Worm (Caenorhabditis elegans) whole organism, L3 larva: ENCODE data around the gene Y43F8B.22.
A peak's percentile ranks its signal among the peaks of the same experiment; 100 is the strongest.

Source experiments
- R02D3.7 ChIP-seq: fragments of 150-350 bp; optimal IDR thresholded peaks from 2 replicates; lab custom pipeline; 2014; ENCODE audit warnings: missing biosample characterization, missing genetic modification characterization
- ZK546.5 ChIP-seq: sonication (generic microtip); optimal IDR thresholded peaks from 2 replicates; lab custom pipeline; 2017; ENCODE audit warnings: missing biosample characterization, missing genetic modification characterization
- aly-2 ChIP-seq: fragments of 150-350 bp; optimal IDR thresholded peaks from 2 replicates; lab custom pipeline; 2014; ENCODE audit warnings: missing biosample characterization, missing genetic modification characterization
- ama-1 ChIP-seq: fragments of 150-350 bp; optimal IDR thresholded peaks from 2 replicates; lab custom pipeline; 2018
- ceh-16 ChIP-seq: sonication (generic microtip); optimal IDR thresholded peaks from 2 replicates; lab custom pipeline; 2017; ENCODE audit warnings: missing biosample characterization, missing genetic modification characterization
- ceh-28 ChIP-seq: fragments of 150-350 bp; optimal IDR thresholded peaks from 2 replicates; lab custom pipeline; 2014; ENCODE audit warnings: missing biosample characterization, missing genetic modification reagents, missing genetic modification characterization
- ceh-9 ChIP-seq: sonication (generic microtip); optimal IDR thresholded peaks from 2 replicates; lab custom pipeline; 2018; ENCODE audit warnings: missing biosample characterization, missing genetic modification characterization
- egl-27 ChIP-seq: sonication (generic microtip); optimal IDR thresholded peaks from 4 replicates; lab custom pipeline; 2017; ENCODE audit warnings: missing biosample characterization, missing genetic modification reagents, missing genetic modification characterization
- egl-5 ChIP-seq: fragments of 150-350 bp; optimal IDR thresholded peaks from 2 replicates; lab custom pipeline; 2017; ENCODE audit warnings: missing biosample characterization, missing genetic modification reagents, missing genetic modification characterization, inconsistent platforms
- elt-2 ChIP-seq: sonication (generic microtip); optimal IDR thresholded peaks from 2 replicates; lab custom pipeline; 2016; ENCODE audit warnings: missing genetic modification reagents, mild to moderate bottlenecking, missing genetic modification characterization, missing compliant biosample characterization
- elt-3 ChIP-seq, 3 experiments: fragments of 150-350 bp in 1 of 3; sonication (generic microtip) in 2 of 3; optimal IDR thresholded peaks; 2 replicates in 2 of 3; 4 replicates in 1 of 3; lab custom pipeline; 2014 to 2017; ENCODE audit warnings: missing biosample characterization in 3 of 3, missing genetic modification characterization in 3 of 3
- eor-1 ChIP-seq, 2 experiments: fragments of 150-350 bp; optimal IDR thresholded peaks; 2 replicates each; lab custom pipeline; 2014 to 2018; ENCODE audit warnings: missing biosample characterization in 2 of 2, missing genetic modification characterization in 2 of 2
- fkh-10 ChIP-seq: sonication (generic microtip); optimal IDR thresholded peaks from 2 replicates; lab custom pipeline; 2017; ENCODE audit warnings: missing biosample characterization, missing genetic modification reagents, missing genetic modification characterization
- fkh-2 ChIP-seq: fragments of 150-350 bp; optimal IDR thresholded peaks from 2 replicates; lab custom pipeline; 2014; ENCODE audit warnings: missing biosample characterization, missing genetic modification reagents, missing genetic modification characterization
- fos-1 ChIP-seq: fragments of 150-350 bp; optimal IDR thresholded peaks from 2 replicates; lab custom pipeline; 2014; ENCODE audit warnings: missing biosample characterization, missing genetic modification characterization
- hmg-11 ChIP-seq: sonication (generic microtip); optimal IDR thresholded peaks from 2 replicates; lab custom pipeline; 2016; ENCODE audit warnings: missing genetic modification characterization, missing compliant biosample characterization
- jun-1 ChIP-seq: fragments of 150-350 bp; optimal IDR thresholded peaks from 2 replicates; lab custom pipeline; 2014; ENCODE audit warnings: missing biosample characterization, missing genetic modification reagents, missing genetic modification characterization
- lin-15B ChIP-seq: fragments of 150-350 bp; optimal IDR thresholded peaks from 2 replicates; lab custom pipeline; 2014; ENCODE audit warnings: missing biosample characterization, missing genetic modification characterization
- lin-39 ChIP-seq: fragments of 150-350 bp; optimal IDR thresholded peaks from 2 replicates; lab custom pipeline; 2018; ENCODE audit warnings: missing biosample characterization, missing genetic modification reagents, missing genetic modification characterization
- lsy-12 ChIP-seq: sonication (generic microtip); optimal IDR thresholded peaks from 2 replicates; lab custom pipeline; 2016; ENCODE audit warnings: mild to moderate bottlenecking, missing genetic modification characterization, missing compliant biosample characterization
- mdl-1 ChIP-seq: fragments of 150-350 bp; optimal IDR thresholded peaks from 2 replicates; lab custom pipeline; 2014; ENCODE audit warnings: missing biosample characterization, missing genetic modification characterization
- nfya-1 ChIP-seq: sonication (generic microtip); optimal IDR thresholded peaks from 2 replicates; lab custom pipeline; 2017; ENCODE audit warnings: missing genetic modification characterization, mild to moderate bottlenecking, missing compliant biosample characterization, antibody characterized with exemption, moderate library complexity; ENCODE audit not compliant: insufficient read depth
- nhr-11 ChIP-seq: fragments of 150-350 bp; optimal IDR thresholded peaks from 2 replicates; lab custom pipeline; 2014; ENCODE audit warnings: missing biosample characterization, missing genetic modification characterization
- nhr-12 ChIP-seq: fragments of 150-350 bp; optimal IDR thresholded peaks from 2 replicates; lab custom pipeline; 2014; ENCODE audit warnings: missing biosample characterization, missing genetic modification characterization
- nhr-237 ChIP-seq: fragments of 150-350 bp; optimal IDR thresholded peaks from 2 replicates; lab custom pipeline; 2014; ENCODE audit warnings: missing biosample characterization, missing genetic modification characterization
- nhr-25 ChIP-seq: sonication (generic microtip); optimal IDR thresholded peaks from 2 replicates; lab custom pipeline; 2017; ENCODE audit warnings: missing biosample characterization, missing genetic modification characterization
- nhr-28 ChIP-seq: fragments of 150-350 bp; optimal IDR thresholded peaks from 2 replicates; lab custom pipeline; 2014; ENCODE audit warnings: missing biosample characterization, missing genetic modification characterization
- nhr-43 ChIP-seq: sonication (generic microtip); optimal IDR thresholded peaks from 2 replicates; lab custom pipeline; 2016; ENCODE audit warnings: mild to moderate bottlenecking, missing genetic modification characterization, missing compliant biosample characterization; ENCODE audit not compliant: poor library complexity, severe bottlenecking
- nhr-67 ChIP-seq: fragments of 150-350 bp; optimal IDR thresholded peaks from 2 replicates; lab custom pipeline; 2014; ENCODE audit warnings: missing biosample characterization, missing genetic modification characterization
- nhr-76 ChIP-seq: fragments of 150-350 bp; sonication (generic microtip); optimal IDR thresholded peaks from 5 replicates; lab custom pipeline; 2014; ENCODE audit warnings: missing biosample characterization, missing genetic modification characterization
- nhr-77 ChIP-seq: fragments of 150-350 bp; optimal IDR thresholded peaks from 2 replicates; lab custom pipeline; 2014; ENCODE audit warnings: missing biosample characterization, missing genetic modification characterization
- pha-4 ChIP-seq: fragments of 150-350 bp; optimal IDR thresholded peaks from 2 replicates; lab custom pipeline; 2014; ENCODE audit warnings: missing biosample characterization, missing genetic modification reagents, missing genetic modification characterization
- pqm-1 ChIP-seq: fragments of 150-350 bp; optimal IDR thresholded peaks from 2 replicates; lab custom pipeline; 2017; ENCODE audit warnings: missing biosample characterization, missing genetic modification characterization, inconsistent platforms
- sea-2 ChIP-seq: fragments of 150-350 bp; sonication (generic microtip); optimal IDR thresholded peaks from 4 replicates; lab custom pipeline; 2014; ENCODE audit warnings: missing biosample characterization, missing genetic modification reagents, missing genetic modification characterization
- skn-1 ChIP-seq: fragments of 150-350 bp; optimal IDR thresholded peaks from 2 replicates; lab custom pipeline; 2014; ENCODE audit warnings: missing biosample characterization, missing genetic modification characterization
- snpc-4 ChIP-seq: fragments of 150-350 bp; optimal IDR thresholded peaks from 2 replicates; lab custom pipeline; 2014; ENCODE audit warnings: missing biosample characterization, missing genetic modification characterization
- tbx-2 ChIP-seq: sonication (generic microtip); optimal IDR thresholded peaks from 2 replicates; lab custom pipeline; 2016; ENCODE audit warnings: mild to moderate bottlenecking, missing genetic modification characterization, missing compliant biosample characterization
- unc-39 ChIP-seq: sonication (generic microtip); optimal IDR thresholded peaks from 4 replicates; lab custom pipeline; 2017; ENCODE audit warnings: missing biosample characterization, missing genetic modification characterization
- unc-62 ChIP-seq: fragments of 150-350 bp; sonication (generic microtip); optimal IDR thresholded peaks from 4 replicates; lab custom pipeline; 2014; ENCODE audit warnings: missing biosample characterization, missing genetic modification reagents, missing genetic modification characterization
- zag-1 ChIP-seq: fragments of 150-350 bp; optimal IDR thresholded peaks from 2 replicates; lab custom pipeline; 2014; ENCODE audit warnings: missing biosample characterization, missing genetic modification characterization
- ztf-11 ChIP-seq: fragments of 150-350 bp; optimal IDR thresholded peaks from 2 replicates; lab custom pipeline; 2014; ENCODE audit warnings: missing biosample characterization, missing genetic modification characterization
- ztf-4 ChIP-seq: fragments of 150-350 bp; optimal IDR thresholded peaks from 2 replicates; lab custom pipeline; 2014; ENCODE audit warnings: missing biosample characterization, missing genetic modification characterization

Gene Y43F8B.22

DNA sequence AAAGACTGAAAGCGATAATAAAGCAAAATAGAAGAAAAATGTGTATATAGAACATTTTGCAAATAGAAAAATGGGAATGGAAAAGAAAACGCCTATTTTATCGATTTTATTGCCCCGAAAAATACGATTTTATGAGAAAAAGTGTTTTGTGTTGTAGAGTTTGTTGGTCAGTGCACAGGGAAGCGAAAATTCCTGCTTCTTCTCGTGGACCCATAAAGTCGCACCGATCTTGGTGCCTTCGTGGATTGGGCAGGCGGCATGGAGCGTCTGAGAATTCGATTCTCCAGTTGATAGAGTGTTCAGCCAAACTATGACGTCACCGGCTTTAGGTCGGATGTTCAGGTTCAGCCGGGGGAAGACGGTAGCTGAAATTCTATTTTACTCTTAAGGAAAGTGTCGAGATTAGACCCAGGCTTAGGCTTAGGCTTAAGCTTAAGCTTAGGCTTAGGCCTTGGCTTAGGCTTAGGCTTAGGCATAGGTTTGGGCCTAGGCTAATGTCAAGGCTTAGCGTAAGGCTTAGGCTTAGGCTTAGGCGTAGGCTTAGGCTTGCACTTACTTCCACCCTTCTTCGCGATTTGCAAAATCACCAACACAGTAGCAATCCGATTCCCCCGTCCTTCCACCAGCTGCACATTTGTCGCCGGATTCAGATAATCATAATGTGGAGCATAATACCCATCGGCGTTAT, 29.8 kb downstream of the Y43F8B.22 start, which contains the start of gene Y43F8B.19:
Y43F8B.19 (minus strand) TSS at position 51 of the 688 bp plus-strand sequence.
- TF ChIP-seq jun-1 (no peak), pqm-1 (no peak), nfya-1 (no peak), skn-1 (tag; lab: Kevin White, UChicago) (no peak), ama-1 (lab: Kevin White, UChicago) (no peak), lin-39 (tag; lab: Kevin White, UChicago) (no peak), hmg-11 (tag; lab: Kevin White, UChicago) (no peak), sea-2 (GFP tag; lab: Kevin White, UChicago) (no peak), nhr-11 (tag; lab: Kevin White, UChicago) (no peak), ztf-4 (tag; lab: Kevin White, UChicago) (no peak), fkh-10 (GFP tag; lab: Kevin White, UChicago) (no peak), tbx-2 (tag; lab: Kevin White, UChicago) (no peak), nhr-237 (no peak), nhr-43 (tag; lab: Kevin White, UChicago) (no peak), egl-5 (tag; lab: Kevin White, UChicago) (no peak), egl-27 (no peak)
- TF ChIP-seq, all 47 proteins: peak for 0

ce11 chrV:19513552-19513951, 30.9 kb downstream of the Y43F8B.22 start, which contains the start of gene phy-4:
TSS of gene phy-4 (minus strand) at chrV:19513652.
- TF ChIP-seq mdl-1 (no peak), elt-3 (tag; optimal IDR thresholded peaks at IDR 0.05; lab: Kevin White, UChicago) (no peak), aly-2 (tag; lab: Kevin White, UChicago) (no peak), nfya-1 (no peak), nhr-76 (no peak), ama-1 (lab: Kevin White, UChicago) (no peak)

DNA sequence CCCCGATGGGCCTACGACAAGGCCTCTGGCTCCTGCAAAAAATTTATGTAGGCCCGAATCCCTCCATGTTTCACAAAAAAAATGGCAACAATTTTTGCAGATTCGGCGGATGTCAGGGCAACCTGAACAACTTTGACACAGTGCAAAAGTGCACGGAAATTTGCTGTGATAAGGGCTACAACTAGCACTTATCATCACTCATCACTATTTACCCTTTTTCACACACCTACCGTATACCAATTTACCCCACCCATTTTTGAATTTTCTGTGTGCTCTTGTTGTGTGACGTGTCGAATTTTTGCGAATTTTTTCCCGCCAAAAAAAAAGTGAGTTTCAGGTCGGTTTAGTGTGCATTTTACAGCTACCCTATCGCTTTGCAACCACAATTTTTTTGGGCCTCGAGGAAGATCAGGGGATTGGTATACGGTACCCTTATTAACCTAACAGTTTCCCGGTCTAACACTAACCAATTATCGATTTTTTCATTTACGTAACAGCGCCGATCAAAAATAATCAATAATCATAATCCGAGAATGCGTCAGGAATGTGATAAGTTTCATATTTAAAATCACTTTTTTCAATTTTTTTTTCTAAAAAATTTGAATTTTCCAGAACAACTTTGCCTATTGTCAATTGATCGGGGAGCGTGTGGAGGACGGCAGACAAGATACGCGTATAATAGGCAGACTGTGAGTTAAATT, 36.0 kb downstream of the Y43F8B.22 start:
- TF ChIP-seq nhr-67 (tag; lab: Kevin White, UChicago) = no peak
- TF ChIP-seq pqm-1 = peak; percentile 4
- peak; percentile 29 for TF ChIP-seq elt-2 (tag; lab: Kevin White, UChicago)
- TF ChIP-seq fkh-2 (tag; lab: Kevin White, UChicago) = no peak
- TF ChIP-seq ztf-4 (tag; lab: Kevin White, UChicago) = no peak
- TF ChIP-seq, all 47 proteins: peak for 2

ce11 chrV:19519511-19519934, 36.9 kb downstream of the Y43F8B.22 start:
- TF ChIP-seq unc-39 (tag; lab: Kevin White, UChicago) = no peak
- peak; percentile 66 for TF ChIP-seq ztf-4 (tag; lab: Kevin White, UChicago)
- peak; percentile 97 for TF ChIP-seq ama-1 (lab: Kevin White, UChicago)
- peak; percentile 84 for TF ChIP-seq tbx-2 (tag; lab: Kevin White, UChicago)
- TF ChIP-seq ZK546.5 (tag; lab: Kevin White, UChicago) = no peak
- no peak for TF ChIP-seq R02D3.7 (tag; lab: Kevin White, UChicago)
- TF ChIP-seq unc-62 = no peak
- no peak for TF ChIP-seq lin-15B (tag; lab: Kevin White, UChicago)
- no peak for TF ChIP-seq ztf-11
- TF ChIP-seq pha-4 (tag; lab: Kevin White, UChicago) = no peak
- TF ChIP-seq snpc-4 (tag; lab: Kevin White, UChicago) = no peak
- peak; percentile 11 for TF ChIP-seq elt-2 (tag; lab: Kevin White, UChicago)
- no peak for TF ChIP-seq fkh-2 (tag; lab: Kevin White, UChicago)
- no peak for TF ChIP-seq nhr-77 (tag; lab: Kevin White, UChicago)
- no peak for TF ChIP-seq hmg-11 (tag; lab: Kevin White, UChicago)
- no peak for TF ChIP-seq ceh-9 (tag; lab: Kevin White, UChicago)
- no peak for TF ChIP-seq egl-27
- TF ChIP-seq egl-5 (tag; lab: Kevin White, UChicago) = no peak
- no peak for TF ChIP-seq mdl-1
- no peak for TF ChIP-seq nhr-28 (tag; lab: Kevin White, UChicago)
- peak; percentile 71 for TF ChIP-seq nhr-25
- peak; percentile 50 for TF ChIP-seq lsy-12 (tag; lab: Kevin White, UChicago)
- TF ChIP-seq ceh-16 (tag; lab: Kevin White, UChicago) = no peak
- no peak for TF ChIP-seq sea-2 (GFP tag; lab: Kevin White, UChicago)
- TF ChIP-seq nhr-43 (tag; lab: Kevin White, UChicago) = peak; percentile 65
- no peak for TF ChIP-seq nfya-1
- no peak for TF ChIP-seq ceh-28 (tag; lab: Kevin White, UChicago)
- no peak for TF ChIP-seq fos-1 (tag; lab: Kevin White, UChicago)
- no peak for TF ChIP-seq skn-1 (tag; lab: Kevin White, UChicago)
- TF ChIP-seq nhr-237 = no peak
- no peak for TF ChIP-seq pqm-1
- TF ChIP-seq nhr-11 (tag; lab: Kevin White, UChicago) = no peak
- no peak for TF ChIP-seq nhr-12
- TF ChIP-seq elt-3 (tag; optimal IDR thresholded peaks at IDR 0.05; lab: Kevin White, UChicago) = no peak
- no peak for TF ChIP-seq zag-1 (tag; lab: Kevin White, UChicago)
- no peak for TF ChIP-seq eor-1 (tag; optimal IDR thresholded peaks at IDR 0.05; lab: Kevin White, UChicago)
- TF ChIP-seq nhr-67 (tag; lab: Kevin White, UChicago) = no peak
- no peak for TF ChIP-seq aly-2 (tag; lab: Kevin White, UChicago)
- TF ChIP-seq lin-39 (tag; lab: Kevin White, UChicago) = no peak
